Worm (Caenorhabditis elegans) whole organism, mixed stage, embryonic: Measurements from ENCODE around the gene gst-30.

Experiments
- M03D4.4 ChIP-seq: sonication (generic microtip); optimal IDR thresholded peaks from 2 replicates; lab custom pipeline; 2017; ENCODE audit warnings: mild to moderate bottlenecking, missing genetic modification characterization, missing compliant biosample characterization
- bed-3 ChIP-seq: fragments of 200-800 bp; sonication (Bioruptor generic); optimal IDR thresholded peaks from 3 replicates; lab custom pipeline; 2018; ENCODE audit warnings: mild to moderate bottlenecking, missing genetic modification characterization, moderate library complexity, missing compliant biosample characterization
- blmp-1 ChIP-seq: fragments of 150-350 bp; optimal IDR thresholded peaks from 2 replicates; lab custom pipeline; 2014; ENCODE audit warnings: missing biosample characterization, missing genetic modification characterization
- ceh-39 ChIP-seq: fragments of 150-350 bp; optimal IDR thresholded peaks from 2 replicates; lab custom pipeline; 2014; ENCODE audit warnings: missing biosample characterization, missing genetic modification characterization
- ceh-43 ChIP-seq: fragments of 200-800 bp; sonication (Bioruptor generic); optimal IDR thresholded peaks from 2 replicates; lab custom pipeline; 2018; ENCODE audit warnings: mild to moderate bottlenecking, missing genetic modification characterization, moderate library complexity, missing compliant biosample characterization
- ces-1 ChIP-seq: fragments of 150-350 bp; optimal IDR thresholded peaks from 2 replicates; lab custom pipeline; 2014; ENCODE audit warnings: missing biosample characterization, missing genetic modification reagents, missing genetic modification characterization
- cnd-1 ChIP-seq: fragments of 200-800 bp; sonication (Bioruptor generic); optimal IDR thresholded peaks from 2 replicates; lab custom pipeline; 2018; ENCODE audit warnings: mild to moderate bottlenecking, missing genetic modification characterization, missing compliant biosample characterization
- drap-1 ChIP-seq: fragments of 200-800 bp; sonication (Bioruptor generic); optimal IDR thresholded peaks from 3 replicates; lab custom pipeline; 2018; ENCODE audit warnings: mild to moderate bottlenecking, missing genetic modification characterization, missing compliant biosample characterization
- elt-1 ChIP-seq: sonication (generic microtip); optimal IDR thresholded peaks from 2 replicates; lab custom pipeline; 2017; ENCODE audit warnings: missing genetic modification characterization, mild to moderate bottlenecking, missing compliant biosample characterization, antibody characterized with exemption, moderate library complexity, borderline replicate concordance; ENCODE audit not compliant: insufficient read depth
- elt-3 ChIP-seq: fragments of 150-350 bp; optimal IDR thresholded peaks from 2 replicates; lab custom pipeline; 2014; ENCODE audit warnings: missing biosample characterization, missing genetic modification characterization
- flh-1 ChIP-seq: fragments of 200-800 bp; sonication (Bioruptor generic); optimal IDR thresholded peaks from 2 replicates; lab custom pipeline; 2018; ENCODE audit warnings: mild to moderate bottlenecking, missing genetic modification characterization, moderate library complexity, missing compliant biosample characterization
- ham-2 ChIP-seq: fragments of 200-800 bp; sonication (Bioruptor generic); optimal IDR thresholded peaks from 2 replicates; lab custom pipeline; 2018; ENCODE audit warnings: mild to moderate bottlenecking, missing genetic modification characterization, missing compliant biosample characterization
- hlh-1 ChIP-seq: fragments of 150-350 bp; optimal IDR thresholded peaks from 2 replicates; lab custom pipeline; 2014; ENCODE audit warnings: missing biosample characterization, missing genetic modification reagents, missing genetic modification characterization
- lin-13 ChIP-seq: fragments of 150-350 bp; optimal IDR thresholded peaks from 2 replicates; lab custom pipeline; 2014; ENCODE audit warnings: missing biosample characterization, missing genetic modification characterization
- lin-32 ChIP-seq: fragments of 200-800 bp; sonication (Bioruptor generic); optimal IDR thresholded peaks from 2 replicates; lab custom pipeline; 2018; ENCODE audit warnings: mild to moderate bottlenecking, missing genetic modification characterization, missing compliant biosample characterization
- lsy-2 ChIP-seq: fragments of 150-350 bp; optimal IDR thresholded peaks from 2 replicates; lab custom pipeline; 2014; ENCODE audit warnings: missing biosample characterization, missing genetic modification characterization
- mab-5 ChIP-seq: fragments of 150-350 bp; optimal IDR thresholded peaks from 2 replicates; lab custom pipeline; 2014; ENCODE audit warnings: missing biosample characterization, missing genetic modification characterization
- mep-1 ChIP-seq: fragments of 150-350 bp; optimal IDR thresholded peaks from 2 replicates; lab custom pipeline; 2017; ENCODE audit warnings: missing biosample characterization, missing genetic modification reagents, missing genetic modification characterization, inconsistent platforms
- mls-2 ChIP-seq: sonication (generic microtip); optimal IDR thresholded peaks from 2 replicates; lab custom pipeline; 2016; ENCODE audit warnings: mild to moderate bottlenecking, missing genetic modification characterization, moderate library complexity, missing compliant biosample characterization
- nhr-12 ChIP-seq: fragments of 150-350 bp; optimal IDR thresholded peaks from 2 replicates; lab custom pipeline; 2014; ENCODE audit warnings: missing biosample characterization, missing genetic modification characterization
- nhr-2 ChIP-seq: fragments of 150-350 bp; optimal IDR thresholded peaks from 2 replicates; lab custom pipeline; 2014; ENCODE audit warnings: missing biosample characterization, missing genetic modification characterization
- nhr-237 ChIP-seq: fragments of 150-350 bp; optimal IDR thresholded peaks from 2 replicates; lab custom pipeline; 2014; ENCODE audit warnings: missing biosample characterization, missing genetic modification characterization
- nhr-28 ChIP-seq: fragments of 150-350 bp; optimal IDR thresholded peaks from 2 replicates; lab custom pipeline; 2014; ENCODE audit warnings: missing biosample characterization, missing genetic modification characterization
- pha-4 ChIP-seq: fragments of 150-350 bp; optimal IDR thresholded peaks from 2 replicates; lab custom pipeline; 2018; ENCODE audit warnings: missing biosample characterization, missing genetic modification reagents, missing genetic modification characterization
- sem-2 ChIP-seq: fragments of 200-800 bp; sonication (Bioruptor generic); optimal IDR thresholded peaks from 2 replicates; lab custom pipeline; 2018; ENCODE audit warnings: mild to moderate bottlenecking, missing genetic modification characterization, missing compliant biosample characterization
- snpc-4 ChIP-seq: fragments of 150-350 bp; optimal IDR thresholded peaks from 2 replicates; lab custom pipeline; 2014; ENCODE audit warnings: missing biosample characterization, missing genetic modification characterization
- sptf-1 ChIP-seq: sonication (generic microtip); optimal IDR thresholded peaks from 2 replicates; lab custom pipeline; 2017; ENCODE audit warnings: mild to moderate bottlenecking, missing genetic modification characterization, moderate library complexity, missing compliant biosample characterization
- tbx-8 ChIP-seq: fragments of 200-800 bp; sonication (Bioruptor generic); optimal IDR thresholded peaks from 2 replicates; lab custom pipeline; 2018; ENCODE audit warnings: mild to moderate bottlenecking, missing genetic modification characterization, moderate library complexity, missing compliant biosample characterization
- unc-120 ChIP-seq: sonication (generic microtip); optimal IDR thresholded peaks from 2 replicates; lab custom pipeline; 2017; ENCODE audit warnings: missing genetic modification characterization, missing compliant biosample characterization; ENCODE audit not compliant: poor library complexity, severe bottlenecking
- unc-62 ChIP-seq: fragments of 150-350 bp; optimal IDR thresholded peaks from 2 replicates; lab custom pipeline; 2014; ENCODE audit warnings: missing biosample characterization, missing genetic modification reagents, missing genetic modification characterization
- zip-8 ChIP-seq: fragments of 150-350 bp; optimal IDR thresholded peaks from 2 replicates; lab custom pipeline; 2014; ENCODE audit warnings: missing biosample characterization, missing genetic modification characterization

gst-30 gene

ce11 chrII:4954099-4954959 is 19.5 kb upstream of the gst-30 start:
- TF ChIP-seq mab-5 (tag; lab: Kevin White, UChicago) (no peak), mls-2 (tag; lab: Kevin White, UChicago) (no peak)
- TF ChIP-seq, all 35 proteins: peak for 0

ce11 chrII:4953289-4953688 is 18.4 kb upstream of the gst-30 start, which contains the start of gene ndx-3:
Gene ndx-3, plus strand, starts transcription at chrII:4953589.
- no peak for TF ChIP-seq pha-4 (tag; lab: Kevin White, UChicago)
- TF ChIP-seq sptf-1 (tag; lab: Kevin White, UChicago), result no peak
- no peak for TF ChIP-seq ceh-43 (GFP tag; lab: Kevin White, UChicago)
- TF ChIP-seq ces-1, result no peak
- no peak for TF ChIP-seq mls-2 (tag; lab: Kevin White, UChicago)
- TF ChIP-seq unc-120 (tag; lab: Kevin White, UChicago), result no peak
- no peak for TF ChIP-seq nhr-2 (tag; lab: Kevin White, UChicago)
- no peak for TF ChIP-seq bed-3 (GFP tag; lab: Kevin White, UChicago)
- TF ChIP-seq cnd-1 (tag; lab: Kevin White, UChicago), result no peak
- no peak for TF ChIP-seq elt-3 (tag; lab: Kevin White, UChicago)
- no peak for TF ChIP-seq sem-2 (GFP tag; lab: Kevin White, UChicago)
- TF ChIP-seq ham-2 (GFP tag; lab: Kevin White, UChicago), result no peak
- TF ChIP-seq tbx-8 (GFP tag; lab: Kevin White, UChicago), result no peak
- TF ChIP-seq blmp-1 (tag; lab: Kevin White, UChicago), result no peak
- no peak for TF ChIP-seq unc-62 (GFP tag; lab: Kevin White, UChicago)
- no peak for TF ChIP-seq ceh-39 (tag; lab: Kevin White, UChicago)
- no peak for TF ChIP-seq nhr-28 (tag; lab: Kevin White, UChicago)
- TF ChIP-seq, all 35 proteins: peak for 0

- TF ChIP-seq lin-32 (GFP tag; lab: Kevin White, UChicago) (no peak), sptf-1 (tag; lab: Kevin White, UChicago) (no peak), unc-62 (GFP tag; lab: Kevin White, UChicago) (no peak), elt-3 (tag; lab: Kevin White, UChicago) (no peak), mls-2 (tag; lab: Kevin White, UChicago) (no peak)
These were observed 14.6 kb upstream of the gst-30 start, which contains the start of the genes try-1 and zyg-12 for ce11 chrII:4949380-4949950. Gene try-1, minus strand, starts transcription at chrII:4949527. Gene zyg-12, plus strand, starts transcription at chrII:4949900.

- TF ChIP-seq mep-1 (tag; lab: Kevin White, UChicago) (no peak), drap-1 (GFP tag; lab: Kevin White, UChicago) (no peak), sem-2 (GFP tag; lab: Kevin White, UChicago) (no peak), ces-1 (no peak), lin-13 (tag; lab: Kevin White, UChicago) (no peak)
These were observed 13.3 kb upstream of the gst-30 start for ce11 chrII:4948118-4948517.

- TF ChIP-seq unc-120 (tag; lab: Kevin White, UChicago), result peak; percentile 17
- TF ChIP-seq sptf-1 (tag; lab: Kevin White, UChicago), result no peak
These were observed 11.9 kb upstream of the gst-30 start for ce11 chrII:4946775-4947174.

- TF ChIP-seq elt-1 (no peak), ces-1 (no peak), zip-8 (tag; lab: Kevin White, UChicago) (no peak)
These were observed 10.8 kb upstream of the gst-30 start, which contains the start of the genes gldi-11 and ZK546.2 for ce11 chrII:4945695-4946094. Gene gldi-11, minus strand, starts transcription at chrII:4945789. Gene ZK546.2, plus strand, starts transcription at chrII:4946027.

ce11 chrII:4943849-4944248 is 9.0 kb upstream of the gst-30 start, which contains the start of gene mdt-4:
Gene mdt-4, minus strand, starts transcription at chrII:4943949.
- TF ChIP-seq nhr-12 (tag; lab: Kevin White, UChicago) (no peak), drap-1 (GFP tag; lab: Kevin White, UChicago) (no peak), elt-1 (no peak), sem-2 (GFP tag; lab: Kevin White, UChicago) (no peak), zip-8 (tag; lab: Kevin White, UChicago) (no peak), mab-5 (tag; lab: Kevin White, UChicago) (no peak), unc-120 (tag; lab: Kevin White, UChicago) (no peak), nhr-237 (tag; lab: Kevin White, UChicago) (no peak), snpc-4 (tag; lab: Kevin White, UChicago) (no peak), nhr-2 (tag; lab: Kevin White, UChicago) (no peak), lsy-2 (tag; lab: Kevin White, UChicago) (no peak), tbx-8 (GFP tag; lab: Kevin White, UChicago) (no peak), unc-62 (GFP tag; lab: Kevin White, UChicago) (no peak), M03D4.4 (tag; lab: Kevin White, UChicago) (no peak), bed-3 (GFP tag; lab: Kevin White, UChicago) (no peak), flh-1 (GFP tag; lab: Kevin White, UChicago) (no peak), hlh-1 (no peak), ceh-43 (GFP tag; lab: Kevin White, UChicago) (no peak)
- TF ChIP-seq, all 35 proteins: peak for 0
